Worm (Caenorhabditis elegans): ENCODE data around the gene try-3.

The try-3 gene

ce11 chrIV:6555388-6556330 lies 1.3 kb upstream of the try-3 start, which contains the start of gene paqr-1 (continued):
- TF ChIP-seq C34B4.2 (tag; optimal IDR thresholded peaks at IDR 0.05) (no peak), blmp-1 (tag; optimal IDR thresholded peaks at IDR 0.05) (peak; percentile 40), nhr-76 (tag; optimal IDR thresholded peaks at IDR 0.05) (no peak), C16A3.4 (tag; optimal IDR thresholded peaks at IDR 0.05) (no peak), egl-27 (tag; optimal IDR thresholded peaks at IDR 0.05) (no peak), efl-1 (optimal IDR thresholded peaks at IDR 0.05) (peak; percentile 80 to 85), efl-1 (GFP tag; optimal IDR thresholded peaks at IDR 0.05 in 1 of 2) (peak; percentile 81 to 94), ceh-63 (GFP tag; optimal IDR thresholded peaks at IDR 0.05) (no peak), hpl-2 (GFP tag; optimal IDR thresholded peaks at IDR 0.05) (no peak), snpc-4 (tag; optimal IDR thresholded peaks at IDR 0.05) (no peak), nhr-77 (tag; optimal IDR thresholded peaks at IDR 0.05) (no peak), efl-3 (GFP tag; optimal IDR thresholded peaks at IDR 0.05) (no peak), sptf-1 (tag; optimal IDR thresholded peaks at IDR 0.05) (no peak), nhr-20 (tag; optimal IDR thresholded peaks at IDR 0.05) (peak; percentile 76), dpl-1 (GFP tag; optimal IDR thresholded peaks at IDR 0.05) (peak; percentile 55 to 86 (median 71)), irx-1 (tag; optimal IDR thresholded peaks at IDR 0.05) (peak; percentile 19), nhr-12 (tag; optimal IDR thresholded peaks at IDR 0.05) (no peak), alr-1 (tag; optimal IDR thresholded peaks at IDR 0.05; ENCODE audit: borderline replicate concordance) (no peak), ets-5 (GFP tag; IDR thresholded peaks at IDR 0.05) (no peak), tlp-1 (tag; optimal IDR thresholded peaks at IDR 0.05) (no peak), nhr-237 (tag; optimal IDR thresholded peaks at IDR 0.05) (no peak), ceh-8 (GFP tag; optimal IDR thresholded peaks at IDR 0.05) (no peak), unc-130 (tag; optimal IDR thresholded peaks at IDR 0.05) (peak; percentile 22), nhr-85 (tag) (peak; percentile 87), snu-23 (GFP tag; optimal IDR thresholded peaks at IDR 0.05) (peak; percentile 51), nhr-28 (tag; optimal IDR thresholded peaks at IDR 0.05) (no peak), tbx-2 (tag; optimal IDR thresholded peaks at IDR 0.05) (no peak), ztf-4 (tag; optimal IDR thresholded peaks at IDR 0.05) (no peak), ztf-11 (tag; optimal IDR thresholded peaks at IDR 0.05) (no peak), swsn-7 (tag; optimal IDR thresholded peaks at IDR 0.05) (peak; percentile 2), unc-86 (tag; optimal IDR thresholded peaks at IDR 0.05) (no peak), lin-14 (GFP tag; optimal IDR thresholded peaks at IDR 0.05) (peak; percentile 47), unc-30 (tag; optimal IDR thresholded peaks at IDR 0.05) (no peak), nhr-11 (tag; optimal IDR thresholded peaks at IDR 0.05) (no peak), fkh-4 (tag; optimal IDR thresholded peaks at IDR 0.05; ENCODE audit: borderline replicate concordance) (no peak), lin-13 (GFP tag; optimal IDR thresholded peaks at IDR 0.05) (no peak), ceh-82 (tag; optimal IDR thresholded peaks at IDR 0.05) (peak in 1 of 3 experiments; percentile 39), skn-1 (tag; optimal IDR thresholded peaks at IDR 0.05) (no peak), lin-15B (tag; optimal IDR thresholded peaks at IDR 0.05) (peak; percentile 27), unc-98 (GFP tag; IDR thresholded peaks at IDR 0.05) (no peak), F16B12.6 (tag; optimal IDR thresholded peaks at IDR 0.05) (no peak), nhr-47 (tag; optimal IDR thresholded peaks at IDR 0.05) (peak; percentile 50), dsc-1 (tag; optimal IDR thresholded peaks at IDR 0.05) (no peak), grh-1 (GFP tag; IDR thresholded peaks at IDR 0.05) (no peak), sup-37 (GFP tag; optimal IDR thresholded peaks at IDR 0.05) (peak; percentile 18), isw-1 (GFP tag; IDR thresholded peaks at IDR 0.05) (peak; percentile 27; the same call in 1 of the 2 replicates), lin-39 (tag; optimal IDR thresholded peaks at IDR 0.05) (no peak), mab-9 (GFP tag; IDR thresholded peaks at IDR 0.05) (no peak), lir-3 (tag; optimal IDR thresholded peaks at IDR 0.05; ENCODE audit: poor library complexity) (peak; percentile 42), aly-2 (tag; optimal IDR thresholded peaks at IDR 0.05) (no peak), pag-3 (tag; optimal IDR thresholded peaks at IDR 0.05; ENCODE audit: borderline replicate concordance, insufficient read depth) (no peak), hlh-4 (tag; optimal IDR thresholded peaks at IDR 0.05) (no peak)
